Fruit fly (Drosophila melanogaster): ENCODE measurements around the gene CG31224.
A peak's percentile ranks its signal among the peaks of the same experiment; 100 is the strongest.

dm6 chr3R:18669812-18670211 is 10.7 kb upstream of the CG31224 start:
- TF ChIP-seq CG8301 (tag; optimal IDR thresholded peaks at IDR 0.05), result peak; percentile 78
- TF ChIP-seq CG32121 (GFP tag; IDR thresholded peaks at IDR 0.05), result peak; percentile 78
- TF ChIP-seq CG34367 (tag; optimal IDR thresholded peaks at IDR 0.05), result peak; percentile 63
- no peak for TF ChIP-seq CG14655 (GFP tag; optimal IDR thresholded peaks at IDR 0.05)
- TF ChIP-seq CG4496 (GFP tag; IDR thresholded peaks at IDR 0.05), result peak; percentile 85
- no peak; the same call in 1 of the 2 replicates for TF ChIP-seq Ets98B (GFP tag; IDR thresholded peaks at IDR 0.05)
- TF ChIP-seq CG12605 (GFP tag; IDR thresholded peaks at IDR 0.05), result no peak; the same call in none of the 2 replicates
- TF ChIP-seq Pif1B (GFP tag; optimal IDR thresholded peaks at IDR 0.05), result peak; percentile 48
